Worm (Caenorhabditis elegans) whole organism, L3 larva: ENCODE data around the gene che-2.

Experiments
- lin-15B ChIP-seq: fragments of 150-350 bp; optimal IDR thresholded peaks from 2 replicates; lab custom pipeline; 2014; ENCODE audit warnings: missing biosample characterization, missing genetic modification characterization
- nfya-1 ChIP-seq: sonication (generic microtip); optimal IDR thresholded peaks from 2 replicates; lab custom pipeline; 2017; ENCODE audit warnings: missing genetic modification characterization, mild to moderate bottlenecking, missing compliant biosample characterization, antibody characterized with exemption, moderate library complexity; ENCODE audit not compliant: insufficient read depth
- nhr-77 ChIP-seq: fragments of 150-350 bp; optimal IDR thresholded peaks from 2 replicates; lab custom pipeline; 2014; ENCODE audit warnings: missing biosample characterization, missing genetic modification characterization
- tbx-2 ChIP-seq: sonication (generic microtip); optimal IDR thresholded peaks from 2 replicates; lab custom pipeline; 2016; ENCODE audit warnings: mild to moderate bottlenecking, missing genetic modification characterization, missing compliant biosample characterization

ce11 chrX:527663-528062 lies 46.4 kb downstream of the che-2 start:
- TF ChIP-seq lin-15B (tag; lab: Kevin White, UChicago), result no peak
- TF ChIP-seq nfya-1, result no peak
- no peak for TF ChIP-seq nhr-77 (tag; lab: Kevin White, UChicago)
- TF ChIP-seq tbx-2 (tag; lab: Kevin White, UChicago), result no peak
